Worm (Caenorhabditis elegans) whole organism, young adult: Measurements from ENCODE around the gene moe-3.
A peak's percentile ranks its signal among the peaks of the same experiment; 100 is the strongest.

ENCODE experiments used
- B0035.1 ChIP-seq: sonication (generic microtip); optimal IDR thresholded peaks from 2 replicates; lab custom pipeline; 2016; ENCODE audit warnings: missing genetic modification characterization, mild to moderate bottlenecking, missing compliant biosample characterization, missing genotype, missing genetic modification reagents
- F10E7.11 ChIP-seq: sonication (generic microtip); optimal IDR thresholded peaks from 2 replicates; lab custom pipeline; 2017; ENCODE audit warnings: mild to moderate bottlenecking, missing genetic modification characterization, moderate library complexity, missing compliant biosample characterization
- F23B12.7 ChIP-seq: sonication (generic microtip); optimal IDR thresholded peaks from 2 replicates; lab custom pipeline; 2017; ENCODE audit warnings: missing genetic modification characterization, mild to moderate bottlenecking, missing compliant biosample characterization, antibody characterized with exemption, moderate library complexity; ENCODE audit not compliant: insufficient read depth
- F33H1.4 ChIP-seq: fragments of 200-800 bp; sonication (Bioruptor generic); IDR thresholded peaks from 2 replicates; pipeline ENCODE4 v1.3.6; 2022; ENCODE audit warnings: missing genetic modification reagents, missing genetic modification characterization, missing compliant biosample characterization
- F37B4.10 ChIP-seq: fragments of 200-800 bp; sonication (Bioruptor generic); IDR thresholded peaks from 2 replicates; pipeline ENCODE4 v1.3.6; 2022; ENCODE audit warnings: missing genetic modification characterization, missing compliant biosample characterization
- F57A8.1 ChIP-seq: fragments of 200-800 bp; sonication (Bioruptor generic); optimal IDR thresholded peaks from 2 replicates; lab custom pipeline; 2018; ENCODE audit warnings: mild to moderate bottlenecking, missing genetic modification characterization, moderate library complexity, missing compliant biosample characterization
- Y56A3A.18 ChIP-seq: fragments of 200-800 bp; sonication (Bioruptor generic); IDR thresholded peaks from 2 replicates; pipeline ENCODE4 v1.3.6; 2022; ENCODE audit warnings: missing genetic modification reagents, missing genetic modification characterization, missing compliant biosample characterization
- Y67H2A.10 ChIP-seq: fragments of 200-800 bp; sonication (Bioruptor generic); conservative IDR thresholded peaks from 2 replicates; pipeline ENCODE4 v1.3.6; 2022; ENCODE audit warnings: missing genetic modification reagents, missing genetic modification characterization, missing compliant biosample characterization
- akir-1 ChIP-seq: fragments of 200-800 bp; sonication (Bioruptor generic); optimal IDR thresholded peaks from 2 replicates; lab custom pipeline; 2018; ENCODE audit warnings: mild to moderate bottlenecking, missing genetic modification characterization, moderate library complexity, missing compliant biosample characterization
- aptf-2 ChIP-seq: fragments of 200-800 bp; sonication (Bioruptor generic); conservative IDR thresholded peaks from 2 replicates; pipeline ENCODE4 v1.3.6; 2022; ENCODE audit warnings: missing genetic modification reagents, missing genetic modification characterization, missing compliant biosample characterization
- athp-1 ChIP-seq: sonication (generic microtip); optimal IDR thresholded peaks from 2 replicates; lab custom pipeline; 2017; ENCODE audit warnings: mild to moderate bottlenecking, missing genetic modification characterization, missing compliant biosample characterization
- cebp-1 ChIP-seq, 2 experiments: fragments of 200-800 bp in 1 of 2; sonication (Bioruptor generic) in 1 of 2; sonication (generic microtip) in 1 of 2; IDR thresholded peaks in 1 of 2; optimal IDR thresholded peaks in 1 of 2; 2 replicates each; pipeline versions ENCODE4 v1.3.6 to Lab custom; 2017 to 2022; ENCODE audit warnings: missing compliant biosample characterization in 2 of 2, missing genetic modification characterization in 2 of 2, mild to moderate bottlenecking in 1 of 2, missing genetic modification reagents in 1 of 2, moderate library complexity in 1 of 2
- ceh-100 ChIP-seq: fragments of 200-800 bp; sonication (Bioruptor generic); IDR thresholded peaks from 2 replicates; pipeline ENCODE4 v1.3.6; 2022; ENCODE audit warnings: missing genetic modification reagents, missing genetic modification characterization, missing compliant biosample characterization
- ceh-27 ChIP-seq: fragments of 200-800 bp; sonication (Bioruptor generic); optimal IDR thresholded peaks from 2 replicates; lab custom pipeline; 2018; ENCODE audit warnings: mild to moderate bottlenecking, missing genetic modification characterization, moderate library complexity, missing compliant biosample characterization
- ceh-58 ChIP-seq: fragments of 200-800 bp; sonication (Bioruptor generic); IDR thresholded peaks from 2 replicates; pipeline ENCODE4 v1.3.6; 2022; ENCODE audit warnings: missing genetic modification characterization, missing compliant biosample characterization
- die-1 ChIP-seq: sonication (generic microtip); optimal IDR thresholded peaks from 2 replicates; lab custom pipeline; 2016; ENCODE audit warnings: missing genotype, mild to moderate bottlenecking, missing genetic modification characterization, missing compliant biosample characterization
- efl-1 ChIP-seq: fragments of 150-350 bp; optimal IDR thresholded peaks from 2 replicates; lab custom pipeline; 2014; ENCODE audit warnings: missing biosample characterization, missing genetic modification reagents, missing genetic modification characterization
- egrh-3 ChIP-seq: fragments of 200-800 bp; sonication (Bioruptor generic); IDR thresholded peaks from 2 replicates; pipeline ENCODE4 v1.3.6; 2022; ENCODE audit warnings: missing genetic modification reagents, missing genetic modification characterization, missing compliant biosample characterization
- ets-4 ChIP-seq: fragments of 200-800 bp; sonication (Bioruptor generic); optimal IDR thresholded peaks from 2 replicates; lab custom pipeline; 2018; ENCODE audit warnings: mild to moderate bottlenecking, missing genetic modification characterization, missing compliant biosample characterization
- him-1 ChIP-seq: sonication (generic microtip); optimal IDR thresholded peaks from 2 replicates; lab custom pipeline; 2016; ENCODE audit warnings: missing genotype, missing genetic modification reagents, missing genetic modification characterization, missing compliant biosample characterization
- hlh-12 ChIP-seq: sonication (generic microtip); optimal IDR thresholded peaks from 2 replicates; lab custom pipeline; 2016; ENCODE audit warnings: missing genetic modification characterization, missing compliant biosample characterization
- hlh-26 ChIP-seq: fragments of 200-800 bp; sonication (Bioruptor generic); conservative IDR thresholded peaks from 2 replicates; pipeline ENCODE4 v1.3.6; 2022; ENCODE audit warnings: missing genetic modification reagents, missing genetic modification characterization, missing compliant biosample characterization
- hmg-1.2 ChIP-seq: fragments of 200-800 bp; sonication (Bioruptor generic); IDR thresholded peaks from 2 replicates; pipeline ENCODE4 v1.3.6; 2022; ENCODE audit warnings: missing genetic modification reagents, missing genetic modification characterization, missing compliant biosample characterization
- let-607 ChIP-seq, 2 experiments: fragments of 200-800 bp in 1 of 2; sonication (Bioruptor generic) in 1 of 2; sonication (generic microtip) in 1 of 2; optimal IDR thresholded peaks; 2 replicates each; lab custom pipeline; 2016 to 2018; ENCODE audit warnings: mild to moderate bottlenecking in 2 of 2, missing compliant biosample characterization in 2 of 2, missing genetic modification characterization in 2 of 2, moderate library complexity in 2 of 2, missing genotype in 1 of 2
- lin-54 ChIP-seq: fragments of 200-800 bp; sonication (Bioruptor generic); optimal IDR thresholded peaks from 2 replicates; lab custom pipeline; 2018; ENCODE audit warnings: mild to moderate bottlenecking, missing genetic modification characterization, missing compliant biosample characterization
- lir-1 ChIP-seq: fragments of 200-800 bp; sonication (Bioruptor generic); conservative IDR thresholded peaks from 2 replicates; pipeline ENCODE4 v1.3.6; 2022; ENCODE audit warnings: missing genetic modification reagents, missing genetic modification characterization, missing compliant biosample characterization
- lsl-1 ChIP-seq: fragments of 200-800 bp; sonication (Bioruptor generic); optimal IDR thresholded peaks from 2 replicates; lab custom pipeline; 2018; ENCODE audit warnings: mild to moderate bottlenecking, missing genetic modification characterization, moderate library complexity, missing compliant biosample characterization
- madf-10 ChIP-seq: sonication (generic microtip); optimal IDR thresholded peaks from 2 replicates; lab custom pipeline; 2016; ENCODE audit warnings: mild to moderate bottlenecking, missing genetic modification characterization, missing compliant biosample characterization
- madf-3 ChIP-seq: fragments of 200-800 bp; sonication (Bioruptor generic); IDR thresholded peaks from 2 replicates; pipeline ENCODE4 v1.3.6; 2022; ENCODE audit warnings: missing genetic modification reagents, missing genetic modification characterization, missing compliant biosample characterization
- madf-6 ChIP-seq: fragments of 200-800 bp; sonication (Bioruptor generic); IDR thresholded peaks from 2 replicates; pipeline ENCODE4 v1.3.6; 2022; ENCODE audit warnings: missing genetic modification reagents, missing genetic modification characterization, missing compliant biosample characterization
- mcd-1 ChIP-seq: fragments of 200-800 bp; sonication (Bioruptor generic); IDR thresholded peaks from 2 replicates; pipeline ENCODE4 v1.3.6; 2022; ENCODE audit warnings: missing genetic modification reagents, missing genetic modification characterization, missing compliant biosample characterization
- nfya-1 ChIP-seq: sonication (generic microtip); optimal IDR thresholded peaks from 2 replicates; lab custom pipeline; 2017; ENCODE audit warnings: antibody characterized with exemption, missing compliant biosample characterization, missing genetic modification characterization, borderline replicate concordance; ENCODE audit not compliant: insufficient read depth
- nfya-2 ChIP-seq: fragments of 200-800 bp; sonication (Bioruptor generic); IDR thresholded peaks from 2 replicates; pipeline ENCODE4 v1.3.6; 2022; ENCODE audit warnings: missing genetic modification reagents, missing genetic modification characterization, missing compliant biosample characterization
- nhr-179 ChIP-seq: sonication (generic microtip); optimal IDR thresholded peaks from 2 replicates; lab custom pipeline; 2016; ENCODE audit warnings: mild to moderate bottlenecking, missing genetic modification characterization, missing compliant biosample characterization
- nhr-80 ChIP-seq: sonication (generic microtip); optimal IDR thresholded peaks from 2 replicates; lab custom pipeline; 2016; ENCODE audit warnings: missing genetic modification characterization, missing compliant biosample characterization
- rpc-1 ChIP-seq, 2 experiments: fragments of 150-350 bp in 1 of 2; sonication (generic microtip) in 1 of 2; optimal IDR thresholded peaks; 2 replicates each; lab custom pipeline; 2014 to 2018; ENCODE audit warnings: missing biosample characterization in 1 of 2, missing genetic modification characterization in 1 of 2, missing genetic modification reagents in 1 of 2, missing genotype in 1 of 2
- sea-2 ChIP-seq: fragments of 200-800 bp; sonication (Bioruptor generic); IDR thresholded peaks from 2 replicates; pipeline ENCODE4 v1.3.6; 2022; ENCODE audit warnings: missing genetic modification characterization, missing compliant biosample characterization
- sptf-2 ChIP-seq: fragments of 200-800 bp; sonication (Bioruptor generic); optimal IDR thresholded peaks from 2 replicates; lab custom pipeline; 2018; ENCODE audit warnings: mild to moderate bottlenecking, missing genetic modification characterization, missing compliant biosample characterization
- xnd-1 ChIP-seq: sonication (generic microtip); optimal IDR thresholded peaks from 2 replicates; lab custom pipeline; 2016; ENCODE audit warnings: missing genotype, missing genetic modification reagents, missing genetic modification characterization, missing compliant biosample characterization
- zfh-2 ChIP-seq: fragments of 200-800 bp; sonication (Bioruptor generic); conservative IDR thresholded peaks from 2 replicates; pipeline ENCODE4 v1.3.6; 2022; ENCODE audit warnings: missing genetic modification reagents, missing genetic modification characterization, missing compliant biosample characterization
- zim-3 ChIP-seq: sonication (generic microtip); optimal IDR thresholded peaks from 2 replicates; lab custom pipeline; 2017; ENCODE audit warnings: mild to moderate bottlenecking, missing genetic modification characterization, moderate library complexity, missing compliant biosample characterization
- ztf-22 ChIP-seq: fragments of 200-800 bp; sonication (Bioruptor generic); optimal IDR thresholded peaks from 2 replicates; lab custom pipeline; 2018; ENCODE audit warnings: mild to moderate bottlenecking, missing genetic modification characterization, moderate library complexity, missing compliant biosample characterization
- ztf-26 ChIP-seq: sonication (generic microtip); optimal IDR thresholded peaks from 2 replicates; lab custom pipeline; 2017; ENCODE audit warnings: missing genetic modification characterization, missing compliant biosample characterization
- ztf-3 ChIP-seq: fragments of 200-800 bp; sonication (Bioruptor generic); optimal IDR thresholded peaks from 2 replicates; lab custom pipeline; 2018; ENCODE audit warnings: mild to moderate bottlenecking, missing genetic modification characterization, missing compliant biosample characterization

Gene moe-3

ce11 chrII:13190412-13190811 is 24.9 kb upstream of the moe-3 start:
- no peak for TF ChIP-seq hlh-12 (tag; lab: Kevin White, UChicago)
- peak; percentile 50 for TF ChIP-seq nhr-80 (tag; lab: Kevin White, UChicago)
- TF ChIP-seq let-607 (tag; optimal IDR thresholded peaks at IDR 0.05; lab: Kevin White, UChicago), result peak; percentile 77 to 83

- TF ChIP-seq aptf-2 (GFP tag; lab: Robert Waterston, UW) (no peak), zfh-2 (GFP tag; lab: Robert Waterston, UW) (peak; percentile 67), athp-1 (tag; lab: Kevin White, UChicago) (no peak), ceh-27 (GFP tag; lab: Kevin White, UChicago) (no peak), mcd-1 (peak; percentile 33; the same call in 1 of the 2 replicates), rpc-1 (optimal IDR thresholded peaks at IDR 0.05; lab: Kevin White, UChicago) (no peak), rpc-1 (tag; optimal IDR thresholded peaks at IDR 0.05; lab: Kevin White, UChicago) (no peak), zim-3 (no peak), egrh-3 (GFP tag; lab: Robert Waterston, UW) (peak; percentile 10; the same call in 1 of the 2 replicates), Y56A3A.18 (GFP tag; lab: Robert Waterston, UW) (no peak), ztf-26 (tag; lab: Kevin White, UChicago) (no peak), ceh-100 (GFP tag; lab: Robert Waterston, UW) (no peak), hlh-12 (tag; lab: Kevin White, UChicago) (no peak), madf-3 (GFP tag; lab: Robert Waterston, UW) (no peak), die-1 (tag; lab: Kevin White, UChicago) (no peak), lir-1 (GFP tag; lab: Robert Waterston, UW) (no peak), cebp-1 (GFP tag; IDR thresholded peaks at IDR 0.05; lab: Robert Waterston, UW) (no peak), cebp-1 (tag; optimal IDR thresholded peaks at IDR 0.05; lab: Kevin White, UChicago) (peak; percentile 10), hlh-26 (GFP tag; lab: Robert Waterston, UW) (no peak), ets-4 (GFP tag; lab: Kevin White, UChicago) (no peak), Y67H2A.10 (GFP tag; lab: Robert Waterston, UW) (no peak), F23B12.7 (no peak), madf-10 (tag; lab: Kevin White, UChicago) (peak; percentile 26), ztf-3 (GFP tag; lab: Kevin White, UChicago) (no peak), B0035.1 (tag; lab: Kevin White, UChicago) (no peak), xnd-1 (no peak), efl-1 (no peak)
These were observed 23.8 kb upstream of the moe-3 start for ce11 chrII:13189363-13189762.

- TF ChIP-seq F33H1.4 (GFP tag; lab: Robert Waterston, UW) (no peak), ztf-22 (GFP tag; lab: Kevin White, UChicago) (no peak), madf-6 (GFP tag; lab: Robert Waterston, UW) (peak; percentile 29; the same call in 1 of the 2 replicates), lin-54 (GFP tag; lab: Kevin White, UChicago) (peak; percentile 3), nhr-179 (tag; lab: Kevin White, UChicago) (no peak), mcd-1 (peak; percentile 37; the same call in 1 of the 2 replicates)
- TF ChIP-seq, all 124 proteins: peak for 3
These were observed 22.6 kb upstream of the moe-3 start for ce11 chrII:13188084-13188483.

- TF ChIP-seq him-1 (tag; lab: Kevin White, UChicago) (no peak), nfya-2 (no peak), ceh-58 (no peak), nfya-1 (tag; lab: Kevin White, UChicago) (no peak), akir-1 (GFP tag; lab: Kevin White, UChicago) (no peak), hmg-1.2 (GFP tag; lab: Robert Waterston, UW) (peak; percentile 86), F57A8.1 (GFP tag; lab: Kevin White, UChicago) (no peak), sptf-2 (GFP tag; lab: Kevin White, UChicago) (no peak), F10E7.11 (no peak), lsl-1 (GFP tag; lab: Kevin White, UChicago) (peak; percentile 6), F37B4.10 (GFP tag; lab: Robert Waterston, UW) (no peak), athp-1 (tag; lab: Kevin White, UChicago) (no peak), sea-2 (GFP tag; lab: Robert Waterston, UW) (no peak)
These were observed 21.7 kb upstream of the moe-3 start, which contains the start of gene mecr-1 for ce11 chrII:13187188-13187587. mecr-1 (minus strand) TSS chrII:13187314.
